Fruit fly (Drosophila melanogaster) whole organism, adult: Measurements from ENCODE around the gene CG14370.

Experiments
- CG11617 ChIP-seq: fragments of 200-800 bp; sonication (Bioruptor generic); optimal IDR thresholded peaks from 2 replicates; lab custom pipeline; 2017; ENCODE audit warnings: mild to moderate bottlenecking, missing biosample characterization, missing genetic modification reagents, missing genetic modification characterization
- CG12768 ChIP-seq: fragments of 200-800 bp; sonication (Bioruptor generic); optimal IDR thresholded peaks from 2 replicates; lab custom pipeline; 2017; ENCODE audit warnings: missing biosample characterization, missing genetic modification characterization, mild to moderate bottlenecking, moderate library complexity, missing genetic modification reagents
- CG14711 ChIP-seq: fragments of 200-800 bp; sonication (Bioruptor generic); optimal IDR thresholded peaks from 2 replicates; lab custom pipeline; 2018; ENCODE audit warnings: missing biosample characterization, mild to moderate bottlenecking, missing genetic modification characterization, moderate library complexity
- CG1620 ChIP-seq: fragments of 200-800 bp; sonication (Bioruptor generic); optimal IDR thresholded peaks from 2 replicates; lab custom pipeline; 2016; ENCODE audit warnings: missing biosample characterization, missing genetic modification characterization
- CG33017 ChIP-seq: fragments of 200-800 bp; sonication (Bioruptor generic); optimal IDR thresholded peaks from 2 replicates; lab custom pipeline; 2018; ENCODE audit warnings: missing biosample characterization, mild to moderate bottlenecking, missing genetic modification characterization, moderate library complexity
- CG5204 ChIP-seq: fragments of 200-800 bp; sonication (Bioruptor generic); optimal IDR thresholded peaks from 2 replicates; lab custom pipeline; 2016; ENCODE audit warnings: missing biosample characterization, missing genetic modification characterization
- CG7045 ChIP-seq: fragments of 200-800 bp; sonication (Bioruptor generic); optimal IDR thresholded peaks from 2 replicates; lab custom pipeline; 2017; ENCODE audit warnings: missing biosample characterization, mild to moderate bottlenecking, missing genetic modification characterization
- CG7101 ChIP-seq: fragments of 200-800 bp; sonication (Bioruptor generic); optimal IDR thresholded peaks from 2 replicates; lab custom pipeline; 2018; ENCODE audit warnings: missing biosample characterization, mild to moderate bottlenecking, missing genetic modification characterization, moderate library complexity
- Clk ChIP-seq: fragments of 200-800 bp; sonication (Bioruptor generic); optimal IDR thresholded peaks from 2 replicates; lab custom pipeline; 2017; ENCODE audit warnings: missing biosample characterization, missing genetic modification characterization
- Crg-1 ChIP-seq: fragments of 200-800 bp; sonication (Bioruptor generic); optimal IDR thresholded peaks from 2 replicates; lab custom pipeline; 2016; ENCODE audit warnings: missing biosample characterization, missing genetic modification characterization
- Hr96 ChIP-seq: fragments of 200-800 bp; sonication (Bioruptor generic); optimal IDR thresholded peaks from 2 replicates; lab custom pipeline; 2016; ENCODE audit warnings: missing biosample characterization, missing genetic modification characterization
- Mnt ChIP-seq: fragments of 200-800 bp; sonication (Bioruptor generic); optimal IDR thresholded peaks from 2 replicates; lab custom pipeline; 2016; ENCODE audit warnings: missing biosample characterization, mild to moderate bottlenecking, missing genetic modification characterization
- bab1 ChIP-seq: fragments of 200-800 bp; sonication (Bioruptor generic); optimal IDR thresholded peaks from 3 replicates; lab custom pipeline; 2019; ENCODE audit warnings: missing biosample characterization, mild to moderate bottlenecking, missing genetic modification characterization, moderate library complexity
- cic ChIP-seq: fragments of 200-800 bp; sonication (Bioruptor generic); optimal IDR thresholded peaks from 2 replicates; lab custom pipeline; 2017; ENCODE audit warnings: missing biosample characterization, mild to moderate bottlenecking, missing genetic modification characterization, moderate library complexity
- cnc ChIP-seq, 2 experiments: fragments of >200 bp; optimal IDR thresholded peaks; 2 replicates each; lab custom pipeline; 2017
- kay ChIP-seq: fragments of 200-800 bp; sonication (Bioruptor generic); peaks from one replicate; lab custom pipeline; 2016; ENCODE audit warnings: missing biosample characterization, missing genetic modification characterization, borderline replicate concordance
- ovo ChIP-seq: fragments of 200-800 bp; sonication (Bioruptor generic); optimal IDR thresholded peaks from 2 replicates; lab custom pipeline; 2016; ENCODE audit warnings: missing biosample characterization, missing genetic modification characterization
- pad ChIP-seq: fragments of 200-800 bp; sonication (Bioruptor generic); optimal IDR thresholded peaks from 3 replicates; lab custom pipeline; 2017; ENCODE audit warnings: missing biosample characterization, missing genetic modification characterization, mild to moderate bottlenecking, moderate library complexity, missing genetic modification reagents
- tj ChIP-seq: fragments of 200-800 bp; sonication (Bioruptor generic); optimal IDR thresholded peaks from 3 replicates; lab custom pipeline; 2017; ENCODE audit warnings: missing biosample characterization, mild to moderate bottlenecking, missing genetic modification characterization, moderate library complexity
- toe ChIP-seq: fragments of 200-800 bp; sonication (Bioruptor generic); optimal IDR thresholded peaks from 2 replicates; lab custom pipeline; 2016; ENCODE audit warnings: missing biosample characterization, missing genetic modification characterization

CG14370 gene

dm6 chr3R:13587697-13588096, at the start of gene CG14370:
Gene CG14370 (plus strand): TSS chr3R:13587997.
- no peak for TF ChIP-seq Hr96 (GFP tag; lab: Kevin White, UChicago)
- no peak for TF ChIP-seq CG12768 (GFP tag; lab: Kevin White, UChicago)
- no peak for TF ChIP-seq cnc (optimal IDR thresholded peaks at IDR 0.05; lab: Kevin White, UChicago)
- TF ChIP-seq pad (GFP tag; lab: Kevin White, UChicago) = no peak
- TF ChIP-seq CG5204 = no peak
- TF ChIP-seq ovo (GFP tag; lab: Kevin White, UChicago) = no peak
- no peak for TF ChIP-seq Mnt
- TF ChIP-seq CG7045 = no peak
- TF ChIP-seq bab1 (GFP tag; lab: Kevin White, UChicago) = no peak
- no peak for TF ChIP-seq CG11617 (GFP tag; lab: Kevin White, UChicago)

dm6 chr3R:13538723-13539269, 49.0 kb upstream of the CG14370 start:
- TF ChIP-seq CG7045 (no peak), tj (no peak), Hr96 (GFP tag; lab: Kevin White, UChicago) (no peak), kay (GFP tag; lab: Kevin White, UChicago) (no peak)

dm6 chr3R:13545300-13545699, 42.5 kb upstream of the CG14370 start, which contains the start of gene CG31337:
Gene CG31337 (minus strand): TSS chr3R:13545400.
- TF ChIP-seq Clk (GFP tag; lab: Kevin White, UChicago) (no peak), ovo (GFP tag; lab: Kevin White, UChicago) (no peak), CG11617 (GFP tag; lab: Kevin White, UChicago) (no peak), CG14711 (tag; lab: Kevin White, UChicago) (no peak), toe (GFP tag; lab: Kevin White, UChicago) (no peak), pad (GFP tag; lab: Kevin White, UChicago) (no peak), bab1 (GFP tag; lab: Kevin White, UChicago) (no peak), cnc (optimal IDR thresholded peaks at IDR 0.05; lab: Kevin White, UChicago) (no peak), CG5204 (no peak), cic (GFP tag; lab: Kevin White, UChicago) (no peak), CG33017 (tag; lab: Kevin White, UChicago) (no peak), Mnt (no peak), CG7101 (tag; lab: Kevin White, UChicago) (no peak), Crg-1 (GFP tag; lab: Kevin White, UChicago) (no peak), CG7045 (no peak), CG1620 (GFP tag; lab: Kevin White, UChicago) (no peak), CG12768 (GFP tag; lab: Kevin White, UChicago) (no peak), Hr96 (GFP tag; lab: Kevin White, UChicago) (no peak), tj (no peak), kay (GFP tag; lab: Kevin White, UChicago) (no peak)

DNA sequence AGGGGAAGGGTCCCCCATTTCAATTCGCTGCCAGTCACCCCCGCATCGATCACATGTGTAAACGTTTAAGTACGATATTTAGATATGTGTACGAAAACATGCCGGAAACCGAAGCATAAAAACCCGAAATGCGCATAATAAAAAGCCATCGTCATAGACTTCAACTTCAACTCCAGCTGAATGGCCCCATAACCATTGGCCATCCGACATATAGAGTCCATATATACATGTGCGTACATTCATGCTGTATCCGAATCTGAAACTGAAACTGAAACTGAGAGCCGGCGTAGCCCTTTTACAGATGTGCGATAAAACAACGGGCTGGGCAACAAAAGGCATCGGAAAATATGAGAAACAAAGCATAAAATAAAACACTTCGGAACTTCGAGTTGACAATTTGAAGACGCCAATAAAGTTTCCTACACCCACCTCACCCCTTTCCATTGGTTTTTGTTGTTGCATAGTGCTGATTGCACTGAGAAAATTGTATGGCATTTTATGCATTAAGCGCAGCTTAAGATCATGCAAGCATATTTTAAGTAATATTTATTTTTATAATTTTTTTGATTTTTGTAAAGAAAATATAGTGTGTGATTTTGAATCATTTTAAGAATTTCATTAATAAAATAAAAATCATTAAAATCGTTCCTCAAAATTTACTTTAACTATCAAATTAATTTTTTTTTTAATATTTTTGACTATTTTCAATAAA, 39.9 kb upstream of the CG14370 start:
- TF ChIP-seq CG33017 (tag; lab: Kevin White, UChicago) = no peak
- TF ChIP-seq Mnt = no peak
- no peak for TF ChIP-seq Clk (GFP tag; lab: Kevin White, UChicago)
- TF ChIP-seq CG1620 (GFP tag; lab: Kevin White, UChicago) = no peak
- TF ChIP-seq kay (GFP tag; lab: Kevin White, UChicago) = no peak
- TF ChIP-seq CG14711 (tag; lab: Kevin White, UChicago) = no peak
- TF ChIP-seq cnc (optimal IDR thresholded peaks at IDR 0.05; lab: Kevin White, UChicago) = no peak
- TF ChIP-seq CG11617 (GFP tag; lab: Kevin White, UChicago) = no peak
- TF ChIP-seq tj = no peak
- no peak for TF ChIP-seq CG12768 (GFP tag; lab: Kevin White, UChicago)

DNA sequence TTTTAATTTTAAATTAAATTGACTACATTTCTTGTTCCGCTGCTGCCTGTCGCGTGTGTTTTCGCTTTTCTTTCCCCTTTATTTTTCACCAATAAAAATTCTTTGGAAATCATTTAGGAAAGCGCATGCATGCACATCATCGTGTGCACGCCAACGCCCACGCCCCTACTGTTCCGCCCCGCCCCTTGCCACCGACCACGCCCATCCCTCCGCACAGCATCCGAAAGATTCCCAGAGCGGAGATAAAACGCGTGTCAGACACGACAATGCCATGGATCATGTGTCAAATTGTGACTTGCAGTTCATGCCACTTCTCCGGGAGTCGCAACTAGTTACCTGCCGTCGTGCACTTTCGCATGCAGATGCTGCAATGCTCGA, 39.4 kb upstream of the CG14370 start:
- TF ChIP-seq ovo (GFP tag; lab: Kevin White, UChicago) (no peak), pad (GFP tag; lab: Kevin White, UChicago) (no peak), Mnt (no peak), Crg-1 (GFP tag; lab: Kevin White, UChicago) (no peak), cnc (optimal IDR thresholded peaks at IDR 0.05; lab: Kevin White, UChicago) (no peak)

dm6 chr3R:13549515-13549914, 38.3 kb upstream of the CG14370 start:
- no peak for TF ChIP-seq tj
- no peak for TF ChIP-seq CG14711 (tag; lab: Kevin White, UChicago)
- no peak for TF ChIP-seq bab1 (GFP tag; lab: Kevin White, UChicago)
- no peak for TF ChIP-seq Crg-1 (GFP tag; lab: Kevin White, UChicago)
- no peak for TF ChIP-seq Hr96 (GFP tag; lab: Kevin White, UChicago)
- no peak for TF ChIP-seq toe (GFP tag; lab: Kevin White, UChicago)
- no peak for TF ChIP-seq Clk (GFP tag; lab: Kevin White, UChicago)
- TF ChIP-seq Mnt = no peak
- no peak for TF ChIP-seq cnc (optimal IDR thresholded peaks at IDR 0.05; lab: Kevin White, UChicago)
- no peak for TF ChIP-seq CG7045
- no peak for TF ChIP-seq CG33017 (tag; lab: Kevin White, UChicago)
- no peak for TF ChIP-seq cic (GFP tag; lab: Kevin White, UChicago)
- no peak for TF ChIP-seq CG11617 (GFP tag; lab: Kevin White, UChicago)
- no peak for TF ChIP-seq CG12768 (GFP tag; lab: Kevin White, UChicago)
- no peak for TF ChIP-seq CG5204
- TF ChIP-seq kay (GFP tag; lab: Kevin White, UChicago) = no peak
- no peak for TF ChIP-seq CG1620 (GFP tag; lab: Kevin White, UChicago)
- TF ChIP-seq CG7101 (tag; lab: Kevin White, UChicago) = no peak
- TF ChIP-seq pad (GFP tag; lab: Kevin White, UChicago) = no peak
